Worm (Caenorhabditis elegans): Measurements from ENCODE around the gene crn-5.

- TF ChIP-seq B0035.1 (tag; optimal IDR thresholded peaks at IDR 0.05): no peak
- no peak for TF ChIP-seq dpl-1 (GFP tag; optimal IDR thresholded peaks at IDR 0.05)
- no peak for TF ChIP-seq nhr-27 (tag; optimal IDR thresholded peaks at IDR 0.05)
- TF ChIP-seq mxl-1 (tag; optimal IDR thresholded peaks at IDR 0.05): no peak
- TF ChIP-seq ztf-6 (GFP tag; IDR thresholded peaks at IDR 0.05): no peak
- TF ChIP-seq ztf-3 (GFP tag; optimal IDR thresholded peaks at IDR 0.05): no peak
- TF ChIP-seq mcd-1 (GFP tag; IDR thresholded peaks at IDR 0.05): no peak
- TF ChIP-seq snpc-4 (GFP tag; optimal IDR thresholded peaks at IDR 0.05): no peak
- TF ChIP-seq snpc-4 (tag; optimal IDR thresholded peaks at IDR 0.05): no peak
Observed at ce11 chrII:10594758-10595157, 2.2 kb downstream of the crn-5 start, which contains the start of gene C14A4.6.
